Worm (Caenorhabditis elegans): Measurements from ENCODE around the gene C54F6.12.
"Not testable (repeated sequence)": the region's sequence is repeated elsewhere in the genome, so short reads cannot be mapped to it uniquely, and the experiment has no call there.

The C54F6.12 gene

ce11 chrV:7539015-7539414, 1.1 kb upstream of the C54F6.12 start, which contains the start of gene srh-268:
Gene srh-268 (plus strand): TSS chrV:7539315.
- no peak for TF ChIP-seq W03F9.2 (tag; optimal IDR thresholded peaks at IDR 0.05)
- TF ChIP-seq him-1 (tag; optimal IDR thresholded peaks at IDR 0.05), result no peak
- no peak for TF ChIP-seq dao-5 (tag; optimal IDR thresholded peaks at IDR 0.05)

- no peak for TF ChIP-seq W03F9.2 (tag; optimal IDR thresholded peaks at IDR 0.05)
- no peak for TF ChIP-seq dao-5 (tag; optimal IDR thresholded peaks at IDR 0.05)
- no peak for TF ChIP-seq him-1 (tag; optimal IDR thresholded peaks at IDR 0.05)
Measured at ce11 chrV:7532947-7533346, 5.0 kb downstream of the C54F6.12 start, which contains the start of gene C54F6.3. Gene C54F6.3 (plus strand): TSS chrV:7533247.

- no peak for TF ChIP-seq him-1 (tag; optimal IDR thresholded peaks at IDR 0.05)
- TF ChIP-seq W03F9.2 (tag; optimal IDR thresholded peaks at IDR 0.05), result no peak
- TF ChIP-seq dao-5 (tag; optimal IDR thresholded peaks at IDR 0.05), result no peak
Measured at ce11 chrV:7529840-7530239, 8.1 kb downstream of the C54F6.12 start, which contains the start of gene swt-2. Gene swt-2 (plus strand): TSS chrV:7530140.

ce11 chrV:7528816-7529215, 9.1 kb downstream of the C54F6.12 start, which contains the start of gene C54F6.5:
Gene C54F6.5 (plus strand): TSS chrV:7529116.
- no peak for TF ChIP-seq him-1 (tag; optimal IDR thresholded peaks at IDR 0.05)

ce11 chrV:7527153-7527552, 10.8 kb downstream of the C54F6.12 start, which contains the start of gene C54F6.17:
Gene C54F6.17 (plus strand): TSS chrV:7527453.
- TF ChIP-seq W03F9.2 (tag; optimal IDR thresholded peaks at IDR 0.05) (no peak), dao-5 (tag; optimal IDR thresholded peaks at IDR 0.05) (no peak), him-1 (tag; optimal IDR thresholded peaks at IDR 0.05) (no peak)

ce11 chrV:7525695-7526094, 12.2 kb downstream of the C54F6.12 start, which contains the start of gene C54F6.18:
Gene C54F6.18 (plus strand): TSS chrV:7525995.
- no peak for TF ChIP-seq dao-5 (tag; optimal IDR thresholded peaks at IDR 0.05)
- TF ChIP-seq him-1 (tag; optimal IDR thresholded peaks at IDR 0.05), result no peak
- no peak for TF ChIP-seq W03F9.2 (tag; optimal IDR thresholded peaks at IDR 0.05)

- TF ChIP-seq him-1 (tag; optimal IDR thresholded peaks at IDR 0.05) (no peak), W03F9.2 (tag; optimal IDR thresholded peaks at IDR 0.05) (no peak), dao-5 (tag; optimal IDR thresholded peaks at IDR 0.05) (no peak)
Measured at ce11 chrV:7524447-7524846, 13.5 kb downstream of the C54F6.12 start, which contains the start of gene C54F6.20. Gene C54F6.20 (plus strand): TSS chrV:7524747.

ce11 chrV:7523392-7523791, 14.5 kb downstream of the C54F6.12 start, which contains the start of gene C54F6.6:
Gene C54F6.6 (plus strand): TSS chrV:7523692.
- no peak for TF ChIP-seq dao-5 (tag; optimal IDR thresholded peaks at IDR 0.05)
- no peak for TF ChIP-seq W03F9.2 (tag; optimal IDR thresholded peaks at IDR 0.05)
- TF ChIP-seq him-1 (tag; optimal IDR thresholded peaks at IDR 0.05), result no peak

- TF ChIP-seq him-1 (tag; optimal IDR thresholded peaks at IDR 0.05) (no peak), W03F9.2 (tag; optimal IDR thresholded peaks at IDR 0.05) (no peak), dao-5 (tag; optimal IDR thresholded peaks at IDR 0.05) (no peak)
Measured at ce11 chrV:7522279-7522678, 15.6 kb downstream of the C54F6.12 start, which contains the start of gene C54F6.15. Gene C54F6.15 (minus strand): TSS chrV:7522379.

- no peak for TF ChIP-seq him-1 (tag; optimal IDR thresholded peaks at IDR 0.05)
- TF ChIP-seq W03F9.2 (tag; optimal IDR thresholded peaks at IDR 0.05), result no peak
- no peak for TF ChIP-seq dao-5 (tag; optimal IDR thresholded peaks at IDR 0.05)
Measured at ce11 chrV:7521304-7521703, 16.6 kb downstream of the C54F6.12 start.

- TF ChIP-seq dao-5 (tag; optimal IDR thresholded peaks at IDR 0.05) (no peak), him-1 (tag; optimal IDR thresholded peaks at IDR 0.05) (no peak), W03F9.2 (tag; optimal IDR thresholded peaks at IDR 0.05) (no peak)
Measured at ce11 chrV:7520077-7520476, 17.8 kb downstream of the C54F6.12 start, which contains the start of gene srb-19. Gene srb-19 (minus strand): TSS chrV:7520177.

- TF ChIP-seq dao-5 (tag; optimal IDR thresholded peaks at IDR 0.05), result no peak
- TF ChIP-seq W03F9.2 (tag; optimal IDR thresholded peaks at IDR 0.05), result no peak
- no peak for TF ChIP-seq him-1 (tag; optimal IDR thresholded peaks at IDR 0.05)
Measured at ce11 chrV:7514939-7515338, 23.0 kb downstream of the C54F6.12 start, which contains the start of gene srb-18. Gene srb-18 (plus strand): TSS chrV:7515239.

ce11 chrV:7511465-7511864, 26.5 kb downstream of the C54F6.12 start, which contains the start of gene nhr-171:
Gene nhr-171 (plus strand): TSS chrV:7511765.
- TF ChIP-seq dao-5, W03F9.2, him-1 (tag; optimal IDR thresholded peaks at IDR 0.05): not testable (repeated sequence)

ce11 chrV:7508566-7509044, 29.3 kb downstream of the C54F6.12 start, which contains the start of the genes str-31 and nhr-172:
Gene str-31 (minus strand): TSS chrV:7508666.
Gene nhr-172 (plus strand): TSS chrV:7508994.
- TF ChIP-seq dao-5 (tag; optimal IDR thresholded peaks at IDR 0.05) (no peak), W03F9.2 (tag; optimal IDR thresholded peaks at IDR 0.05) (no peak), him-1 (tag; optimal IDR thresholded peaks at IDR 0.05) (no peak)
